Fruit fly (Drosophila melanogaster) whole organism, embryonic: ENCODE results near the gene park.

ENCODE experiments used
- Atf6 ChIP-seq: fragments of 200-800 bp; sonication (Bioruptor generic); IDR thresholded peaks from 2 replicates; pipeline ENCODE4 v1.3.6; 2022; ENCODE audit warnings: missing biosample characterization, missing genetic modification characterization
- Bdp1 ChIP-seq: fragments of 200-800 bp; sonication (Bioruptor generic); optimal IDR thresholded peaks from 3 replicates; lab custom pipeline; 2016; ENCODE audit warnings: missing biosample characterization, missing genetic modification characterization
- CG10274 ChIP-seq: fragments of 200-800 bp; sonication (Bioruptor generic); optimal IDR thresholded peaks from 3 replicates; lab custom pipeline; 2017; ENCODE audit warnings: missing biosample characterization, mild to moderate bottlenecking, missing genetic modification characterization
- CG11456 ChIP-seq: fragments of 200-800 bp; sonication (Bioruptor generic); IDR thresholded peaks from 3 replicates; pipeline ENCODE4 v1.3.6; 2022; ENCODE audit warnings: missing biosample characterization, missing genetic modification characterization
- CG13296 ChIP-seq: fragments of 200-800 bp; sonication (Bioruptor generic); optimal IDR thresholded peaks from 3 replicates; lab custom pipeline; 2018; ENCODE audit warnings: missing biosample characterization, mild to moderate bottlenecking, missing genetic modification characterization
- CG14014 ChIP-seq: fragments of 200-800 bp; sonication (Bioruptor generic); IDR thresholded peaks from 2 replicates; pipeline ENCODE4 v1.3.6; 2022; ENCODE audit warnings: missing biosample characterization, missing genetic modification characterization
- CG15073 ChIP-seq: fragments of 200-800 bp; sonication (Bioruptor generic); optimal IDR thresholded peaks from 2 replicates; lab custom pipeline; 2016; ENCODE audit warnings: missing biosample characterization, missing genetic modification characterization
- CG17802 ChIP-seq: fragments of 200-800 bp; sonication (Bioruptor generic); optimal IDR thresholded peaks from 2 replicates; lab custom pipeline; 2018; ENCODE audit warnings: missing biosample characterization, mild to moderate bottlenecking, missing genetic modification characterization, moderate library complexity
- CG17912 ChIP-seq: fragments of 200-800 bp; sonication (Bioruptor generic); optimal IDR thresholded peaks from 2 replicates; lab custom pipeline; 2018; ENCODE audit warnings: missing biosample characterization, mild to moderate bottlenecking, missing genetic modification characterization
- CG2678 ChIP-seq: fragments of 200-800 bp; sonication (Bioruptor generic); optimal IDR thresholded peaks from 3 replicates; lab custom pipeline; 2019; ENCODE audit warnings: missing biosample characterization, mild to moderate bottlenecking, missing genetic modification characterization, moderate library complexity
- CG30431 ChIP-seq: fragments of 200-800 bp; sonication (Bioruptor generic); optimal IDR thresholded peaks from 2 replicates; lab custom pipeline; 2017; ENCODE audit warnings: missing biosample characterization, missing genetic modification characterization
- CG32532 ChIP-seq: fragments of 200-800 bp; sonication (Bioruptor generic); IDR thresholded peaks from 2 replicates; pipeline ENCODE4 v1.3.6; 2022; ENCODE audit warnings: missing biosample characterization, missing genetic modification characterization
- CG32772 ChIP-seq: fragments of 200-800 bp; sonication (Bioruptor generic); IDR thresholded peaks from 2 replicates; pipeline ENCODE4 v1.3.6; 2022; ENCODE audit warnings: missing biosample characterization, missing genetic modification characterization
- CG34376 ChIP-seq: fragments of 200-800 bp; sonication (Bioruptor generic); optimal IDR thresholded peaks from 2 replicates; lab custom pipeline; 2018; ENCODE audit warnings: missing biosample characterization, mild to moderate bottlenecking, missing genetic modification characterization
- CG34422 ChIP-seq: fragments of 200-800 bp; sonication (Bioruptor generic); IDR thresholded peaks from 3 replicates; pipeline ENCODE4 v1.3.6; 2022; ENCODE audit warnings: missing biosample characterization, missing genetic modification characterization
- CG3995 ChIP-seq: fragments of 200-800 bp; sonication (Bioruptor generic); optimal IDR thresholded peaks from 3 replicates; lab custom pipeline; 2016; ENCODE audit warnings: missing biosample characterization, missing genetic modification characterization
- CG5953 ChIP-seq: fragments of 200-800 bp; sonication (Bioruptor generic); IDR thresholded peaks from 2 replicates; pipeline ENCODE4 v1.3.6; 2022; ENCODE audit warnings: missing biosample characterization, missing genetic modification characterization
- CG7271 ChIP-seq: fragments of 200-800 bp; sonication (Bioruptor generic); optimal IDR thresholded peaks from 2 replicates; lab custom pipeline; 2018; ENCODE audit warnings: missing biosample characterization, mild to moderate bottlenecking, missing genetic modification characterization, moderate library complexity
- Dad ChIP-seq: fragments of 200-800 bp; sonication (Bioruptor generic); optimal IDR thresholded peaks from 3 replicates; lab custom pipeline; 2016; ENCODE audit warnings: missing biosample characterization, missing genetic modification characterization
- HHEX ChIP-seq: fragments of 200-800 bp; sonication (Bioruptor generic); optimal IDR thresholded peaks from 3 replicates; lab custom pipeline; 2017; ENCODE audit warnings: missing biosample characterization, mild to moderate bottlenecking, missing genetic modification characterization, missing genetic modification reagents
- HLH3B ChIP-seq: fragments of 200-800 bp; sonication (Bioruptor generic); IDR thresholded peaks from 2 replicates; pipeline ENCODE4 v1.3.6; 2022; ENCODE audit warnings: missing biosample characterization, missing genetic modification characterization
- Hmr ChIP-seq: fragments of 200-800 bp; sonication (Bioruptor generic); optimal IDR thresholded peaks from 3 replicates; lab custom pipeline; 2017; ENCODE audit warnings: mild to moderate bottlenecking, missing biosample characterization, missing genetic modification reagents, missing genetic modification characterization
- Lhr ChIP-seq: fragments of 200-800 bp; sonication (Bioruptor generic); optimal IDR thresholded peaks from 3 replicates; lab custom pipeline; 2017; ENCODE audit warnings: mild to moderate bottlenecking, missing biosample characterization, missing genetic modification reagents, missing genetic modification characterization
- NfI ChIP-seq: fragments of 200-800 bp; sonication (Bioruptor generic); optimal IDR thresholded peaks from 3 replicates; lab custom pipeline; 2018; ENCODE audit warnings: missing biosample characterization, mild to moderate bottlenecking, missing genetic modification characterization, moderate library complexity
- Opbp ChIP-seq: fragments of 200-800 bp; sonication (Bioruptor generic); IDR thresholded peaks from 3 replicates; pipeline ENCODE4 v1.3.6; 2022; ENCODE audit warnings: missing biosample characterization, missing genetic modification characterization; ENCODE audit not compliant: partially characterized antibody
- Rfx ChIP-seq: fragments of 200-800 bp; sonication (Bioruptor generic); IDR thresholded peaks from 2 replicates; pipeline ENCODE4 v1.3.6; 2022; ENCODE audit warnings: missing biosample characterization, missing genetic modification characterization
- Sry-δ ChIP-seq: fragments of 200-800 bp; sonication (Bioruptor generic); optimal IDR thresholded peaks from 2 replicates; lab custom pipeline; 2016; ENCODE audit warnings: missing biosample characterization, missing genetic modification characterization
- TFAM ChIP-seq: fragments of 200-800 bp; sonication (Bioruptor generic); optimal IDR thresholded peaks from 2 replicates; lab custom pipeline; 2017; ENCODE audit warnings: missing biosample characterization, missing genetic modification characterization, inconsistent platforms
- Tbp ChIP-seq: fragments of >200 bp; optimal IDR thresholded peaks from 2 replicates; lab custom pipeline; 2018; ENCODE audit warnings: missing biosample characterization, missing genetic modification characterization
- Xbp1 ChIP-seq: fragments of 200-800 bp; sonication (Bioruptor generic); optimal IDR thresholded peaks from 3 replicates; lab custom pipeline; 2016; ENCODE audit warnings: missing biosample characterization, mild to moderate bottlenecking, missing genetic modification characterization
- abd-A ChIP-seq: fragments of 200-800 bp; sonication (Bioruptor generic); optimal IDR thresholded peaks from 3 replicates; lab custom pipeline; 2019; ENCODE audit warnings: missing biosample characterization, mild to moderate bottlenecking, missing genetic modification characterization, moderate library complexity
- aop ChIP-seq: fragments of 200-800 bp; sonication (Bioruptor generic); IDR thresholded peaks from 2 replicates; pipeline ENCODE4 v1.3.6; 2022; ENCODE audit warnings: missing biosample characterization, missing genetic modification characterization
- ara ChIP-seq: fragments of 200-800 bp; sonication (Bioruptor generic); IDR thresholded peaks from 2 replicates; pipeline ENCODE4 v1.3.6; 2022; ENCODE audit warnings: missing biosample characterization, missing genetic modification characterization
- ase ChIP-seq: fragments of 200-800 bp; sonication (Bioruptor generic); IDR thresholded peaks from 3 replicates; pipeline ENCODE4 v1.3.6; 2022; ENCODE audit warnings: missing biosample characterization, missing genetic modification characterization
- bbx ChIP-seq: fragments of 200-800 bp; sonication (Bioruptor generic); IDR thresholded peaks from 2 replicates; pipeline ENCODE4 v1.3.6; 2022; ENCODE audit warnings: missing biosample characterization, missing genetic modification characterization; ENCODE audit not compliant: partially characterized antibody
- cas ChIP-seq: fragments of 200-800 bp; sonication (Bioruptor generic); IDR thresholded peaks from 2 replicates; pipeline ENCODE4 v1.3.6; 2022; ENCODE audit warnings: missing biosample characterization, missing genetic modification characterization
- cato ChIP-seq: fragments of 200-800 bp; sonication (Bioruptor generic); optimal IDR thresholded peaks from 2 replicates; lab custom pipeline; 2016; ENCODE audit warnings: missing biosample characterization, missing genetic modification characterization, borderline replicate concordance
- chif ChIP-seq, 2 experiments: fragments of 200-800 bp; sonication (Bioruptor generic); optimal IDR thresholded peaks; 3 replicates each; lab custom pipeline; 2016; ENCODE audit warnings: missing biosample characterization in 2 of 2, missing genetic modification characterization in 2 of 2
- corto ChIP-seq: fragments of 200-800 bp; sonication (Bioruptor generic); optimal IDR thresholded peaks from 2 replicates; lab custom pipeline; 2016; ENCODE audit warnings: missing biosample characterization, mild to moderate bottlenecking, missing genetic modification characterization, moderate library complexity
- crc ChIP-seq: fragments of 200-800 bp; sonication (Bioruptor generic); optimal IDR thresholded peaks from 2 replicates; lab custom pipeline; 2016; ENCODE audit warnings: missing biosample characterization, missing genetic modification characterization
- crol ChIP-seq: fragments of 200-800 bp; sonication (Bioruptor generic); IDR thresholded peaks from 2 replicates; pipeline ENCODE4 v1.3.6; 2022; ENCODE audit warnings: missing biosample characterization, missing genetic modification characterization
- dmrt99B ChIP-seq: fragments of 200-800 bp; sonication (Bioruptor generic); optimal IDR thresholded peaks from 2 replicates; lab custom pipeline; 2018; ENCODE audit warnings: missing biosample characterization, mild to moderate bottlenecking, missing genetic modification characterization, moderate library complexity
- gsb-n ChIP-seq: fragments of 200-800 bp; sonication (Bioruptor generic); optimal IDR thresholded peaks from 3 replicates; lab custom pipeline; 2018; ENCODE audit warnings: missing biosample characterization, mild to moderate bottlenecking, missing genetic modification characterization
- gt ChIP-seq: fragments of 200-800 bp; sonication (Bioruptor generic); IDR thresholded peaks from 2 replicates; pipeline ENCODE4 v1.3.6; 2022; ENCODE audit warnings: missing biosample characterization, missing genetic modification characterization
- luna ChIP-seq: fragments of 200-800 bp; sonication (Bioruptor generic); optimal IDR thresholded peaks from 2 replicates; lab custom pipeline; 2016; ENCODE audit warnings: missing biosample characterization, missing genetic modification characterization
- p53 ChIP-seq: fragments of 200-800 bp; sonication (Bioruptor generic); optimal IDR thresholded peaks from 2 replicates; lab custom pipeline; 2016; ENCODE audit warnings: missing biosample characterization, missing genetic modification characterization
- pros ChIP-seq: fragments of 200-800 bp; sonication (Bioruptor generic); optimal IDR thresholded peaks from 3 replicates; lab custom pipeline; 2019; ENCODE audit warnings: missing biosample characterization, mild to moderate bottlenecking, missing genetic modification characterization, moderate library complexity
- pzg ChIP-seq: fragments of 200-800 bp; sonication (Bioruptor generic); optimal IDR thresholded peaks from 3 replicates; lab custom pipeline; 2018; ENCODE audit warnings: missing biosample characterization, mild to moderate bottlenecking, missing genetic modification characterization, moderate library complexity
- tio ChIP-seq: fragments of 200-800 bp; sonication (Bioruptor generic); optimal IDR thresholded peaks from 2 replicates; lab custom pipeline; 2017; ENCODE audit warnings: missing biosample characterization, missing genetic modification characterization, inconsistent platforms
- zfh1 ChIP-seq: fragments of 200-800 bp; sonication (Bioruptor generic); IDR thresholded peaks from 3 replicates; pipeline ENCODE4 v1.3.6; 2022; ENCODE audit warnings: missing biosample characterization, missing genetic modification characterization

park gene

dm6 chr3L:21175531-21176271 lies 21.0 kb downstream of the park start (continued):
- peak; percentile 93 for TF ChIP-seq pzg (GFP tag; lab: Kevin White, UChicago)
- TF ChIP-seq CG34422: peak; percentile 83; the same call in 1 of the 3 replicates
- 0 out of 2 replicates have a peak, but pooled peaks have one; percentile 30 for TF ChIP-seq Rfx (GFP tag; lab: Robert Waterston, UW)
- TF ChIP-seq cas (GFP tag; lab: Robert Waterston, UW): no peak
- peak; percentile 76 for TF ChIP-seq CG32772 (GFP tag; lab: Robert Waterston, UW)
- peak; percentile 92 for TF ChIP-seq CG3995
- TF ChIP-seq zfh1 (GFP tag; lab: Robert Waterston, UW): no peak
- no peak for TF ChIP-seq abd-A (tag; lab: Kevin White, UChicago)
- TF ChIP-seq ara (GFP tag; lab: Robert Waterston, UW): no peak
- TF ChIP-seq CG7271 (tag; lab: Kevin White, UChicago): peak; percentile 68
- TF ChIP-seq CG11456 (GFP tag; lab: Robert Waterston, UW): no peak
- TF ChIP-seq Atf6 (GFP tag; lab: Robert Waterston, UW): 0 out of 2 replicates have a peak, but pooled peaks have one; percentile 9
- peak; percentile 22; the same call in 1 of the 3 replicates for TF ChIP-seq Opbp (GFP tag; lab: Robert Waterston, UW)
- TF ChIP-seq CG2678 (tag; lab: Kevin White, UChicago): no peak
- TF ChIP-seq HLH3B: no peak
- TF ChIP-seq Tbp (GFP tag; lab: Kevin White, UChicago): no peak
- no peak for TF ChIP-seq gsb-n (tag; lab: Kevin White, UChicago)
- no peak for TF ChIP-seq CG17912 (GFP tag; lab: Kevin White, UChicago)
- no peak for TF ChIP-seq Bdp1 (GFP tag; lab: Kevin White, UChicago)
- peak; percentile 85 for TF ChIP-seq Lhr (GFP tag; lab: Kevin White, UChicago)
- no peak for TF ChIP-seq NfI (GFP tag; lab: Kevin White, UChicago)
- no peak for TF ChIP-seq TFAM
- TF ChIP-seq Sry-δ (GFP tag; lab: Kevin White, UChicago): peak; percentile 66
- no peak for TF ChIP-seq pros
- TF ChIP-seq HHEX (GFP tag; lab: Kevin White, UChicago): no peak
- TF ChIP-seq CG10274 (GFP tag; lab: Kevin White, UChicago): no peak
- TF ChIP-seq bbx (GFP tag; lab: Robert Waterston, UW): 0 out of 2 replicates have a peak, but pooled peaks have one; percentile 48
- TF ChIP-seq crc (GFP tag; lab: Kevin White, UChicago): no peak
- no peak for TF ChIP-seq corto
- TF ChIP-seq tio (GFP tag; lab: Kevin White, UChicago): no peak
- no peak for TF ChIP-seq crol (GFP tag; lab: Robert Waterston, UW)
- TF ChIP-seq CG5953 (GFP tag; lab: Robert Waterston, UW): no peak
- TF ChIP-seq gt (GFP tag; lab: Robert Waterston, UW): no peak
- no peak for TF ChIP-seq Xbp1 (GFP tag; lab: Kevin White, UChicago)
- TF ChIP-seq chif (GFP tag; optimal IDR thresholded peaks at IDR 0.05; lab: Kevin White, UChicago): no peak
- TF ChIP-seq cato (GFP tag; lab: Kevin White, UChicago): no peak
- TF ChIP-seq Dad (GFP tag; lab: Kevin White, UChicago): no peak
- TF ChIP-seq CG34376 (GFP tag; lab: Kevin White, UChicago): no peak
- no peak for TF ChIP-seq dmrt99B (tag; lab: Kevin White, UChicago)
- TF ChIP-seq Hmr (GFP tag; lab: Kevin White, UChicago): peak; percentile 39
- TF ChIP-seq CG14014 (GFP tag; lab: Robert Waterston, UW): no peak
- no peak for TF ChIP-seq CG15073 (GFP tag; lab: Kevin White, UChicago)
- no peak for TF ChIP-seq aop (GFP tag; lab: Robert Waterston, UW)
- no peak for TF ChIP-seq CG17802
- no peak for TF ChIP-seq ase
- no peak for TF ChIP-seq p53 (GFP tag; lab: Kevin White, UChicago)
- no peak for TF ChIP-seq CG30431
- TF ChIP-seq luna (GFP tag; lab: Kevin White, UChicago): no peak
- no peak for TF ChIP-seq CG13296 (GFP tag; lab: Kevin White, UChicago)
- peak; percentile 43; the same call in 1 of the 2 replicates for TF ChIP-seq CG32532
